Worm (Caenorhabditis elegans) whole organism, mixed stage, embryonic: ENCODE results near the gene C56G2.4.

Source experiments
- ceh-43 ChIP-seq: fragments of 200-800 bp; sonication (Bioruptor generic); optimal IDR thresholded peaks from 2 replicates; lab custom pipeline; 2018; ENCODE audit warnings: mild to moderate bottlenecking, missing genetic modification characterization, moderate library complexity, missing compliant biosample characterization
- cnd-1 ChIP-seq: fragments of 200-800 bp; sonication (Bioruptor generic); optimal IDR thresholded peaks from 2 replicates; lab custom pipeline; 2018; ENCODE audit warnings: mild to moderate bottlenecking, missing genetic modification characterization, missing compliant biosample characterization
- drap-1 ChIP-seq: fragments of 200-800 bp; sonication (Bioruptor generic); optimal IDR thresholded peaks from 3 replicates; lab custom pipeline; 2018; ENCODE audit warnings: mild to moderate bottlenecking, missing genetic modification characterization, missing compliant biosample characterization
- elt-3 ChIP-seq: fragments of 150-350 bp; optimal IDR thresholded peaks from 2 replicates; lab custom pipeline; 2014; ENCODE audit warnings: missing biosample characterization, missing genetic modification characterization
- ham-2 ChIP-seq: fragments of 200-800 bp; sonication (Bioruptor generic); optimal IDR thresholded peaks from 2 replicates; lab custom pipeline; 2018; ENCODE audit warnings: mild to moderate bottlenecking, missing genetic modification characterization, missing compliant biosample characterization
- lin-13 ChIP-seq: fragments of 150-350 bp; optimal IDR thresholded peaks from 2 replicates; lab custom pipeline; 2014; ENCODE audit warnings: missing biosample characterization, missing genetic modification characterization
- mab-5 ChIP-seq: fragments of 150-350 bp; optimal IDR thresholded peaks from 2 replicates; lab custom pipeline; 2014; ENCODE audit warnings: missing biosample characterization, missing genetic modification characterization
- mep-1 ChIP-seq: fragments of 150-350 bp; optimal IDR thresholded peaks from 2 replicates; lab custom pipeline; 2017; ENCODE audit warnings: missing biosample characterization, missing genetic modification reagents, missing genetic modification characterization, inconsistent platforms
- nhr-2 ChIP-seq: fragments of 150-350 bp; optimal IDR thresholded peaks from 2 replicates; lab custom pipeline; 2014; ENCODE audit warnings: missing biosample characterization, missing genetic modification characterization
- snpc-4 ChIP-seq: fragments of 150-350 bp; optimal IDR thresholded peaks from 2 replicates; lab custom pipeline; 2014; ENCODE audit warnings: missing biosample characterization, missing genetic modification characterization
- unc-39 ChIP-seq: fragments of 150-350 bp; optimal IDR thresholded peaks from 2 replicates; lab custom pipeline; 2014; ENCODE audit warnings: missing biosample characterization, missing genetic modification characterization
- unc-62 ChIP-seq: fragments of 150-350 bp; optimal IDR thresholded peaks from 2 replicates; lab custom pipeline; 2014; ENCODE audit warnings: missing biosample characterization, missing genetic modification reagents, missing genetic modification characterization

DNA sequence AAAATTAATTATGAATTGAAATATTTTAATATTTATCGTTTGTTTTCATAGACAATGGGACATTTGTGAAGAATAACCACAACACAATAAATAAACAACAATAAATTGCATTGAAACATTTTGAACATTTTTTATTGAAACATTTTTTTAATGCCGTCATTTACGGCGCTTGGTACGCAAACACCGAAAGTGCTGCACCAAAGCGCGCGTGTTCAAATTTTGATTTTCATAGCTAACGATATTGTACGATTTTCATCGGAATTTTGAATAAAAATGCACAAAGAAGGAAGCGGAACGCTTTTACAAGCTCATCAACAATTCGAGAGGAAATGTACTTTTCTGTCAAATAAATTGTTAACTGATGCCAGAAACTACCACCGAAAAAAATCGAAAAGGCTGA is 27.7 kb upstream of the C56G2.4 start:
- TF ChIP-seq elt-3 (tag; lab: Kevin White, UChicago) (no peak), drap-1 (no peak), ceh-43 (GFP tag; lab: Kevin White, UChicago) (no peak), unc-62 (GFP tag; lab: Kevin White, UChicago) (no peak), mep-1 (tag; lab: Kevin White, UChicago) (no peak), mab-5 (tag; lab: Kevin White, UChicago) (no peak), ham-2 (GFP tag; lab: Kevin White, UChicago) (no peak), cnd-1 (tag; lab: Kevin White, UChicago) (no peak), unc-39 (tag; lab: Kevin White, UChicago) (no peak), lin-13 (tag; lab: Kevin White, UChicago) (no peak), snpc-4 (no peak), nhr-2 (no peak)
